Worm (Caenorhabditis elegans): ENCODE results near the gene T07C4.12.

DNA sequence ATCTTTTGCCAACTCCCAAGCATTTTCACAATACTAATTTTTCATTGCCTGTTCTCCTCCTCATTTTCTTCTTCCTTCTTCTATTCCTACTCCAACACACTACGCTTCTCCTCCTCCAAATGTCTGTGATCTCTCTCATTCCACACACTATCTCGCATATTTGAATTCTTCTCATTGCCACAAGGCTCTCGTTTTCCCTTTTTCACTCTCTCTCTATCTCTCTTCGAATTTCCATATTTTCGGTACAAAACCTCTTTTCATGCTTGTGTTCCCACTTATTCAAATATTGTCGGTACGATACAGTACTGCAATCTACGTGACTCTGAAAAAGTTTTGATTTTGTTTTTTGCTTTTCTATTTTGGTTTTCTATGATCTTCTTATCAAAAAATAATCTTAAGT, 48.2 kb upstream of the T07C4.12 start:
- TF ChIP-seq unc-39 (tag; optimal IDR thresholded peaks at IDR 0.05) (no peak), blmp-1 (tag; optimal IDR thresholded peaks at IDR 0.05; ENCODE audit: insufficient read depth) (no peak), lin-13 (GFP tag; optimal IDR thresholded peaks at IDR 0.05) (no peak), lin-39 (tag; optimal IDR thresholded peaks at IDR 0.05) (no peak)

Measured in whole organism, L2 larva.